Fruit fly (Drosophila melanogaster) whole organism, embryonic: ENCODE results near the gene g.
A peak's percentile ranks its signal among the peaks of the same experiment; 100 is the strongest.

Source experiments
- Atf-2 ChIP-seq: fragments of 200-800 bp; sonication (Bioruptor generic); optimal IDR thresholded peaks from 2 replicates; lab custom pipeline; 2016; ENCODE audit warnings: missing biosample characterization, missing genetic modification characterization
- BEAF-32 ChIP-seq: fragments of 200-800 bp; sonication (Bioruptor generic); optimal IDR thresholded peaks from 3 replicates; lab custom pipeline; 2017; ENCODE audit warnings: missing biosample characterization, missing genetic modification characterization, mild to moderate bottlenecking, moderate library complexity, missing genetic modification reagents
- Bgb ChIP-seq: fragments of 200-800 bp; sonication (Bioruptor generic); IDR thresholded peaks from 2 replicates; pipeline ENCODE4 v1.3.6; 2022; ENCODE audit warnings: missing biosample characterization, missing genetic modification characterization; ENCODE audit not compliant: partially characterized antibody
- CG10267 ChIP-seq: fragments of 200-800 bp; sonication (Bioruptor generic); optimal IDR thresholded peaks from 2 replicates; lab custom pipeline; 2018; ENCODE audit warnings: missing biosample characterization, mild to moderate bottlenecking, missing genetic modification characterization, moderate library complexity
- CG10959 ChIP-seq: fragments of 200-800 bp; sonication (Bioruptor generic); IDR thresholded peaks from 2 replicates; pipeline ENCODE4 v1.3.6; 2022; ENCODE audit warnings: missing biosample characterization, missing genetic modification characterization
- CG11085 ChIP-seq: fragments of 200-800 bp; sonication (Bioruptor generic); IDR thresholded peaks from 2 replicates; pipeline ENCODE4 v1.3.6; 2022; ENCODE audit warnings: missing biosample characterization, missing genetic modification characterization
- CG11696 ChIP-seq: fragments of 200-800 bp; sonication (Bioruptor generic); IDR thresholded peaks from 2 replicates; pipeline ENCODE4 v1.3.6; 2022; ENCODE audit warnings: missing biosample characterization, missing genetic modification characterization
- CG12659 ChIP-seq: fragments of 200-800 bp; sonication (Bioruptor generic); optimal IDR thresholded peaks from 3 replicates; lab custom pipeline; 2017; ENCODE audit warnings: mild to moderate bottlenecking, missing biosample characterization, missing genetic modification reagents, missing genetic modification characterization
- CG12769 ChIP-seq: fragments of 200-800 bp; sonication (Bioruptor generic); optimal IDR thresholded peaks from 2 replicates; lab custom pipeline; 2019; ENCODE audit warnings: missing biosample characterization, mild to moderate bottlenecking, missing genetic modification characterization, moderate library complexity
- CG16813 ChIP-seq: fragments of 200-800 bp; sonication (Bioruptor generic); IDR thresholded peaks from 3 replicates; pipeline ENCODE4 v1.3.6; 2022; ENCODE audit warnings: missing biosample characterization, missing genetic modification characterization; ENCODE audit not compliant: partially characterized antibody
- CG18262 ChIP-seq: fragments of 200-800 bp; optimal IDR thresholded peaks from 3 replicates; lab custom pipeline; 2019; ENCODE audit warnings: missing biosample characterization, mild to moderate bottlenecking, missing genetic modification characterization, moderate library complexity
- CG18619 ChIP-seq: fragments of 200-800 bp; sonication (Bioruptor generic); optimal IDR thresholded peaks from 3 replicates; lab custom pipeline; 2017; ENCODE audit warnings: missing biosample characterization, mild to moderate bottlenecking, missing genetic modification characterization
- CG31388 ChIP-seq: fragments of 200-800 bp; sonication (Bioruptor generic); optimal IDR thresholded peaks from 2 replicates; lab custom pipeline; 2016; ENCODE audit warnings: missing biosample characterization, missing genetic modification characterization
- CG3281 ChIP-seq: fragments of 200-800 bp; sonication (Bioruptor generic); optimal IDR thresholded peaks from 3 replicates; lab custom pipeline; 2017; ENCODE audit warnings: missing biosample characterization, mild to moderate bottlenecking, missing genetic modification characterization
- CG3407 ChIP-seq: fragments of 200-800 bp; sonication (Bioruptor generic); optimal IDR thresholded peaks from 2 replicates; lab custom pipeline; 2018; ENCODE audit warnings: missing biosample characterization, mild to moderate bottlenecking, missing genetic modification characterization
- CG34422 ChIP-seq: fragments of 200-800 bp; sonication (Bioruptor generic); IDR thresholded peaks from 3 replicates; pipeline ENCODE4 v1.3.6; 2022; ENCODE audit warnings: missing biosample characterization, missing genetic modification characterization
- CG4360 ChIP-seq: fragments of 200-800 bp; sonication (Bioruptor generic); IDR thresholded peaks from 2 replicates; pipeline ENCODE4 v1.3.6; 2022; ENCODE audit warnings: missing biosample characterization, missing genetic modification characterization
- CG4424 ChIP-seq: fragments of 200-800 bp; sonication (Bioruptor generic); optimal IDR thresholded peaks from 3 replicates; lab custom pipeline; 2016; ENCODE audit warnings: missing biosample characterization, missing genetic modification characterization
- CG4617 ChIP-seq: fragments of 200-800 bp; sonication (Bioruptor generic); optimal IDR thresholded peaks from 3 replicates; lab custom pipeline; 2016; ENCODE audit warnings: missing biosample characterization, missing genetic modification characterization, borderline replicate concordance
- CG5245 ChIP-seq: fragments of 200-800 bp; sonication (Bioruptor generic); optimal IDR thresholded peaks from 3 replicates; lab custom pipeline; 2016; ENCODE audit warnings: missing biosample characterization, missing genetic modification characterization
- CG6791 ChIP-seq: fragments of 200-800 bp; sonication (Bioruptor generic); IDR thresholded peaks from 3 replicates; pipeline ENCODE4 v1.3.6; 2022; ENCODE audit warnings: missing biosample characterization, missing genetic modification characterization; ENCODE audit not compliant: partially characterized antibody
- CG8290 ChIP-seq, 3 experiments: fragments of 200-800 bp; sonication (Bioruptor generic); optimal IDR thresholded peaks; 2 replicates each; lab custom pipeline; 2016 to 2019; ENCODE audit warnings: missing biosample characterization in 3 of 3, missing genetic modification characterization in 3 of 3, mild to moderate bottlenecking in 2 of 3, moderate library complexity in 1 of 3
- CG9876 ChIP-seq: fragments of 200-800 bp; sonication (Bioruptor generic); optimal IDR thresholded peaks from 2 replicates; lab custom pipeline; 2016; ENCODE audit warnings: missing biosample characterization, missing genetic modification characterization
- CoRest ChIP-seq: fragments of 200-800 bp; sonication (Bioruptor generic); optimal IDR thresholded peaks from 3 replicates; lab custom pipeline; 2018; ENCODE audit warnings: missing biosample characterization, mild to moderate bottlenecking, missing genetic modification characterization, moderate library complexity
- Dek ChIP-seq: fragments of 200-800 bp; sonication (Bioruptor generic); optimal IDR thresholded peaks from 3 replicates; lab custom pipeline; 2019; ENCODE audit warnings: missing biosample characterization, mild to moderate bottlenecking, missing genetic modification characterization, moderate library complexity
- HmgD ChIP-seq: fragments of 200-800 bp; sonication (Bioruptor generic); optimal IDR thresholded peaks from 3 replicates; lab custom pipeline; 2016; ENCODE audit warnings: missing biosample characterization, missing genetic modification characterization
- HmgZ ChIP-seq: fragments of 200-800 bp; sonication (Bioruptor generic); optimal IDR thresholded peaks from 2 replicates; lab custom pipeline; 2018; ENCODE audit warnings: missing biosample characterization, mild to moderate bottlenecking, missing genetic modification characterization
- Max ChIP-seq: fragments of 200-800 bp; sonication (Bioruptor generic); optimal IDR thresholded peaks from 2 replicates; lab custom pipeline; 2016; ENCODE audit warnings: missing biosample characterization, mild to moderate bottlenecking, missing genetic modification characterization
- Nf-YA ChIP-seq: fragments of 200-800 bp; sonication (Bioruptor generic); IDR thresholded peaks from 2 replicates; pipeline ENCODE4 v1.3.6; 2022; ENCODE audit warnings: missing biosample characterization, missing genetic modification characterization
- NfI ChIP-seq: fragments of 200-800 bp; sonication (Bioruptor generic); optimal IDR thresholded peaks from 3 replicates; lab custom pipeline; 2018; ENCODE audit warnings: missing biosample characterization, mild to moderate bottlenecking, missing genetic modification characterization, moderate library complexity
- Pdp1 ChIP-seq, 2 experiments: fragments of 200-800 bp; sonication (Bioruptor generic); optimal IDR thresholded peaks; 3 replicates each; lab custom pipeline; 2016; ENCODE audit warnings: missing biosample characterization in 2 of 2, missing genetic modification characterization in 2 of 2, mild to moderate bottlenecking in 1 of 2, moderate library complexity in 1 of 2
- Stat92E ChIP-seq, 3 experiments: fragments of >200 bp in 2 of 3; fragments of 200-800 bp in 1 of 3; sonication (Bioruptor generic) in 1 of 3; optimal IDR thresholded peaks; 2 replicates each; lab custom pipeline; 2017 to 2019; ENCODE audit warnings: missing biosample characterization in 3 of 3, missing genetic modification characterization in 3 of 3, mild to moderate bottlenecking in 1 of 3, moderate library complexity in 1 of 3
- al ChIP-seq: fragments of 200-800 bp; sonication (Bioruptor generic); IDR thresholded peaks from 2 replicates; pipeline ENCODE4 v1.3.6; 2022; ENCODE audit warnings: missing biosample characterization, missing genetic modification characterization
- ara ChIP-seq: fragments of 200-800 bp; sonication (Bioruptor generic); IDR thresholded peaks from 2 replicates; pipeline ENCODE4 v1.3.6; 2022; ENCODE audit warnings: missing biosample characterization, missing genetic modification characterization
- bsh ChIP-seq, 2 experiments: fragments of 200-800 bp; sonication (Bioruptor generic); optimal IDR thresholded peaks; 2 replicates each; lab custom pipeline; 2017 to 2018; ENCODE audit warnings: mild to moderate bottlenecking in 2 of 2, missing biosample characterization in 2 of 2, missing genetic modification characterization in 2 of 2, moderate library complexity in 1 of 2
- crc ChIP-seq: fragments of 200-800 bp; sonication (Bioruptor generic); optimal IDR thresholded peaks from 2 replicates; lab custom pipeline; 2016; ENCODE audit warnings: missing biosample characterization, missing genetic modification characterization
- gfzf ChIP-seq: fragments of 200-800 bp; sonication (Bioruptor generic); optimal IDR thresholded peaks from 2 replicates; lab custom pipeline; 2016; ENCODE audit warnings: missing biosample characterization, mild to moderate bottlenecking, missing genetic modification characterization, moderate library complexity
- gsb ChIP-seq: fragments of 200-800 bp; sonication (Bioruptor generic); IDR thresholded peaks from 2 replicates; pipeline ENCODE4 v1.3.6; 2022; ENCODE audit warnings: missing biosample characterization, missing genetic modification characterization
- hb ChIP-seq: fragments of 200-800 bp; sonication (Bioruptor generic); IDR thresholded peaks from 3 replicates; pipeline ENCODE4 v1.3.6; 2022; ENCODE audit warnings: missing biosample characterization, missing genetic modification characterization; ENCODE audit not compliant: partially characterized antibody
- oc ChIP-seq: fragments of 200-800 bp; sonication (Bioruptor generic); optimal IDR thresholded peaks from 2 replicates; lab custom pipeline; 2018; ENCODE audit warnings: missing biosample characterization, mild to moderate bottlenecking, missing genetic modification characterization, moderate library complexity
- ranshi ChIP-seq: fragments of 200-800 bp; sonication (Bioruptor generic); IDR thresholded peaks from 2 replicates; pipeline ENCODE4 v1.3.6; 2022; ENCODE audit warnings: missing biosample characterization, missing genetic modification characterization
- sim ChIP-seq: fragments of 200-800 bp; sonication (Bioruptor generic); IDR thresholded peaks from 2 replicates; pipeline ENCODE4 v1.3.6; 2022; ENCODE audit warnings: missing biosample characterization, missing genetic modification characterization
- slou ChIP-seq: fragments of 200-800 bp; sonication (Bioruptor generic); optimal IDR thresholded peaks from 3 replicates; lab custom pipeline; 2016; ENCODE audit warnings: missing biosample characterization, missing genetic modification characterization
- sob ChIP-seq: fragments of 200-800 bp; sonication (Bioruptor generic); IDR thresholded peaks from 2 replicates; pipeline ENCODE4 v1.3.6; 2022; ENCODE audit warnings: missing biosample characterization, missing genetic modification characterization
- sqz ChIP-seq: fragments of 200-800 bp; sonication (Bioruptor generic); optimal IDR thresholded peaks from 3 replicates; lab custom pipeline; 2018; ENCODE audit warnings: missing biosample characterization, mild to moderate bottlenecking, missing genetic modification characterization
- tup ChIP-seq: fragments of 200-800 bp; sonication (Bioruptor generic); optimal IDR thresholded peaks from 2 replicates; lab custom pipeline; 2016; ENCODE audit warnings: missing biosample characterization, mild to moderate bottlenecking, missing genetic modification characterization, moderate library complexity
- twi ChIP-seq: fragments of 200-800 bp; optimal IDR thresholded peaks from 2 replicates; lab custom pipeline; 2019; ENCODE audit warnings: missing biosample characterization, mild to moderate bottlenecking, missing genetic modification characterization, moderate library complexity
- vvl ChIP-seq: fragments of 200-800 bp; sonication (Bioruptor generic); IDR thresholded peaks from 2 replicates; pipeline ENCODE4 v1.3.6; 2022; ENCODE audit warnings: missing biosample characterization, missing genetic modification characterization
- wdn ChIP-seq: fragments of 200-800 bp; sonication (Bioruptor generic); IDR thresholded peaks from 2 replicates; pipeline ENCODE4 v1.3.6; 2022; ENCODE audit warnings: missing biosample characterization, missing genetic modification characterization
- zfh2 ChIP-seq: fragments of 200-800 bp; sonication (Bioruptor generic); optimal IDR thresholded peaks from 2 replicates; lab custom pipeline; 2016; ENCODE audit warnings: missing biosample characterization, missing genetic modification characterization

g gene

DNA sequence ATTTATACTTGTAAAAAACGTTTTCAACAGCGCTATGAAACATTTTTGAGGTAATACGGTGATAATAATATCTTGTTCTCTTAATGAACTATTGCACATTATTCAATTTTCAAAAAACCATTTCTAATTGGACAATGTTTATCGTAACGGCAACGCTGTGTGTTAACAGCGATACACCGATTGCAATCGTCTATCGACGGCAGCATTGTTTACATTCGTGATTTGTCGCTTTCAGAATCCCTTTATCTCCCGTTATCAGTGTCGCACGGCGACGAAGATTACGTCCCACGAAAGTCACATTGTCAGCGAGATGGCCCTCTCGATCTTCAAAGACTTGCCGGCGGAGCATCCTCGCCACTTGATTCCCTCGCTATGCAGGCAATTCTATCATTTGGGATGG, 1.9 kb upstream of the g start, which contains the start of gene CG11134 (continued):
- TF ChIP-seq CG16813 (peak; percentile 47; the same call in 1 of the 3 replicates), CG4617 (GFP tag; lab: Kevin White, UChicago) (no peak), CG12769 (no peak), HmgD (GFP tag; lab: Kevin White, UChicago) (no peak), CG11696 (GFP tag; lab: Robert Waterston, UW) (no peak), hb (GFP tag; lab: Robert Waterston, UW) (no peak), CoRest (no peak), CG18619 (no peak), CG5245 (no peak), CG3407 (GFP tag; lab: Kevin White, UChicago) (no peak), ranshi (GFP tag; lab: Robert Waterston, UW) (no peak), Stat92E (GFP tag; optimal IDR thresholded peaks at IDR 0.05; lab: Kevin White, UChicago) (no peak), CG12659 (GFP tag; lab: Kevin White, UChicago) (no peak), bsh (GFP tag; optimal IDR thresholded peaks at IDR 0.05; lab: Kevin White, UChicago) (no peak), Nf-YA (GFP tag; lab: Robert Waterston, UW) (no peak), CG6791 (peak; percentile 33; the same call in 1 of the 3 replicates), NfI (GFP tag; lab: Kevin White, UChicago) (no peak), CG11085 (GFP tag; lab: Robert Waterston, UW) (no peak), ara (no peak), slou (GFP tag; lab: Kevin White, UChicago) (no peak), zfh2 (GFP tag; lab: Kevin White, UChicago) (no peak), CG10267 (no peak), sqz (GFP tag; lab: Kevin White, UChicago) (no peak), al (no peak), CG10959 (no peak), Pdp1 (GFP tag; optimal IDR thresholded peaks at IDR 0.05; lab: Kevin White, UChicago) (peak in 1 of 2 experiments; percentile 15), CG9876 (GFP tag; lab: Kevin White, UChicago) (no peak), tup (no peak), vvl (GFP tag; lab: Robert Waterston, UW) (no peak), crc (GFP tag; lab: Kevin White, UChicago) (no peak), CG8290 (GFP tag; optimal IDR thresholded peaks at IDR 0.05; lab: Kevin White, UChicago) (no peak), CG8290 (tag; optimal IDR thresholded peaks at IDR 0.05; lab: Kevin White, UChicago) (no peak), CG3281 (GFP tag; lab: Kevin White, UChicago) (no peak), CG31388 (GFP tag; lab: Kevin White, UChicago) (no peak), gfzf (GFP tag; lab: Kevin White, UChicago) (no peak), twi (no peak), gsb (no peak), CG18262 (tag; lab: Kevin White, UChicago) (no peak), Bgb (GFP tag; lab: Robert Waterston, UW) (peak; percentile 39; the same call in 1 of the 2 replicates), CG4424 (GFP tag; lab: Kevin White, UChicago) (no peak), Max (GFP tag; lab: Kevin White, UChicago) (no peak), oc (tag; lab: Kevin White, UChicago) (no peak), CG34422 (GFP tag; lab: Robert Waterston, UW) (no peak), Atf-2 (GFP tag; lab: Kevin White, UChicago) (no peak), HmgZ (tag; lab: Kevin White, UChicago) (no peak), BEAF-32 (GFP tag; lab: Kevin White, UChicago) (peak; percentile 45), wdn (GFP tag; lab: Robert Waterston, UW) (no peak), sim (no peak), Dek (tag; lab: Kevin White, UChicago) (no peak), sob (GFP tag; lab: Robert Waterston, UW) (no peak), CG4360 (no peak)
